Worm (Caenorhabditis elegans) whole organism, L1 larva: ENCODE data around the gene rps-13.

ENCODE experiments used
- C04F5.9 ChIP-seq: sonication (generic microtip); optimal IDR thresholded peaks from 2 replicates; lab custom pipeline; 2016; ENCODE audit warnings: missing genetic modification characterization, missing compliant biosample characterization
- C16A3.4 ChIP-seq: fragments of 150-350 bp; optimal IDR thresholded peaks from 2 replicates; lab custom pipeline; 2014; ENCODE audit warnings: missing biosample characterization, missing genetic modification characterization
- C34B4.2 ChIP-seq: sonication (generic microtip); optimal IDR thresholded peaks from 2 replicates; lab custom pipeline; 2017; ENCODE audit warnings: mild to moderate bottlenecking, missing genetic modification characterization, missing compliant biosample characterization
- Y116A8C.19 ChIP-seq: sonication (generic microtip); optimal IDR thresholded peaks from 2 replicates; lab custom pipeline; 2016; ENCODE audit warnings: missing compliant biosample characterization, missing genetic modification characterization, borderline replicate concordance
- aha-1 ChIP-seq: fragments of 150-350 bp; optimal IDR thresholded peaks from 2 replicates; lab custom pipeline; 2014; ENCODE audit warnings: missing biosample characterization, missing genetic modification characterization
- aly-2 ChIP-seq: fragments of 150-350 bp; optimal IDR thresholded peaks from 2 replicates; lab custom pipeline; 2014; ENCODE audit warnings: missing biosample characterization, missing genetic modification characterization
- ama-1 ChIP-seq: fragments of 150-350 bp; optimal IDR thresholded peaks from 2 replicates; lab custom pipeline; 2014
- blmp-1 ChIP-seq: fragments of 150-350 bp; optimal IDR thresholded peaks from 2 replicates; lab custom pipeline; 2014; ENCODE audit warnings: missing biosample characterization, missing genetic modification characterization
- ceh-63 ChIP-seq: fragments of 200-800 bp; sonication (Bioruptor generic); optimal IDR thresholded peaks from 2 replicates; lab custom pipeline; 2018; ENCODE audit warnings: mild to moderate bottlenecking, missing genetic modification characterization, missing compliant biosample characterization
- dpl-1 ChIP-seq, 3 experiments: fragments of 150-350 bp in 2 of 3; sonication (generic microtip) in 1 of 3; optimal IDR thresholded peaks; 2 replicates each; lab custom pipeline; 2014 to 2017; ENCODE audit warnings: missing biosample characterization in 3 of 3, missing genetic modification characterization in 3 of 3, missing genetic modification reagents in 3 of 3
- egl-27 ChIP-seq, 2 experiments: fragments of 150-350 bp in 1 of 2; sonication (generic microtip); optimal IDR thresholded peaks; 3 replicates each; lab custom pipeline; 2017 to 2018; ENCODE audit warnings: missing biosample characterization in 2 of 2, missing genetic modification characterization in 2 of 2, missing genetic modification reagents in 2 of 2
- elt-2 ChIP-seq: sonication (generic microtip); optimal IDR thresholded peaks from 2 replicates; lab custom pipeline; 2016; ENCODE audit warnings: missing genetic modification characterization, mild to moderate bottlenecking, inconsistent platforms, missing compliant biosample characterization, missing genetic modification reagents
- elt-3 ChIP-seq, 6 experiments: fragments of 150-350 bp in 1 of 6; sonication (generic microtip); optimal IDR thresholded peaks; 2 replicates each; lab custom pipeline; 2017 to 2018; ENCODE audit warnings: missing biosample characterization in 6 of 6, missing genetic modification characterization in 6 of 6, inconsistent platforms in 1 of 6
- grh-1 ChIP-seq: fragments of 200-800 bp; sonication (Bioruptor generic); IDR thresholded peaks from 2 replicates; pipeline ENCODE4 v1.3.6; 2022; ENCODE audit warnings: missing genetic modification reagents, missing genetic modification characterization, missing compliant biosample characterization
- hpl-2 ChIP-seq: fragments of 150-350 bp; optimal IDR thresholded peaks from 2 replicates; lab custom pipeline; 2014; ENCODE audit warnings: missing biosample characterization, missing genetic modification reagents, missing genetic modification characterization
- jun-1 ChIP-seq: fragments of 150-350 bp; optimal IDR thresholded peaks from 2 replicates; lab custom pipeline; 2014; ENCODE audit warnings: missing biosample characterization, missing genetic modification reagents, missing genetic modification characterization
- lin-35 ChIP-seq, 2 experiments: fragments of 150-350 bp; optimal IDR thresholded peaks; 2 replicates each; lab custom pipeline; 2014; ENCODE audit warnings: missing biosample characterization in 2 of 2, missing genetic modification characterization in 2 of 2, missing genetic modification reagents in 2 of 2
- lin-39 ChIP-seq: fragments of 150-350 bp; optimal IDR thresholded peaks from 2 replicates; lab custom pipeline; 2014; ENCODE audit warnings: missing biosample characterization, missing genetic modification reagents, missing genetic modification characterization
- lsy-2 ChIP-seq, 2 experiments: fragments of 150-350 bp; optimal IDR thresholded peaks; 2 replicates each; lab custom pipeline; 2014; ENCODE audit warnings: missing biosample characterization in 2 of 2, missing genetic modification characterization in 2 of 2
- mab-9 ChIP-seq: fragments of 200-800 bp; sonication (Bioruptor generic); IDR thresholded peaks from 2 replicates; pipeline ENCODE4 v1.3.6; 2022; ENCODE audit warnings: missing genetic modification reagents, missing genetic modification characterization, missing compliant biosample characterization
- mdl-1 ChIP-seq, 2 experiments: fragments of 150-350 bp; optimal IDR thresholded peaks; 2 replicates each; lab custom pipeline; 2014 to 2017; ENCODE audit warnings: missing biosample characterization in 2 of 2, missing genetic modification characterization in 2 of 2, inconsistent platforms in 1 of 2
- mep-1 ChIP-seq: fragments of 150-350 bp; optimal IDR thresholded peaks from 2 replicates; lab custom pipeline; 2014; ENCODE audit warnings: missing biosample characterization, missing genetic modification characterization
- nhr-11 ChIP-seq: fragments of 150-350 bp; optimal IDR thresholded peaks from 2 replicates; lab custom pipeline; 2014; ENCODE audit warnings: missing biosample characterization, missing genetic modification characterization
- nhr-12 ChIP-seq: sonication (generic microtip); optimal IDR thresholded peaks from 2 replicates; lab custom pipeline; 2017; ENCODE audit warnings: missing biosample characterization, missing genetic modification characterization
- nhr-71 ChIP-seq: sonication (generic microtip); optimal IDR thresholded peaks from 2 replicates; lab custom pipeline; 2016; ENCODE audit warnings: mild to moderate bottlenecking, missing genetic modification characterization, moderate library complexity, missing compliant biosample characterization
- nhr-77 ChIP-seq: fragments of 150-350 bp; optimal IDR thresholded peaks from 2 replicates; lab custom pipeline; 2014; ENCODE audit warnings: missing biosample characterization, missing genetic modification characterization
- nhr-85 ChIP-seq: sonication (generic microtip); peaks from one replicate; lab custom pipeline; 2016; ENCODE audit warnings: missing genetic modification characterization, inconsistent platforms, missing compliant biosample characterization
- nhr-90 ChIP-seq: sonication (generic microtip); optimal IDR thresholded peaks from 2 replicates; lab custom pipeline; 2016; ENCODE audit warnings: mild to moderate bottlenecking, missing genetic modification characterization, missing compliant biosample characterization; ENCODE audit not compliant: poor library complexity
- pag-3 ChIP-seq: sonication (generic microtip); optimal IDR thresholded peaks from 2 replicates; lab custom pipeline; 2017; ENCODE audit warnings: missing genetic modification characterization, mild to moderate bottlenecking, missing compliant biosample characterization, antibody characterized with exemption, borderline replicate concordance; ENCODE audit not compliant: insufficient read depth
- rnt-1 ChIP-seq: sonication (generic microtip); optimal IDR thresholded peaks from 2 replicates; lab custom pipeline; 2016; ENCODE audit warnings: mild to moderate bottlenecking, missing genetic modification characterization, moderate library complexity, missing compliant biosample characterization
- skn-1 ChIP-seq: fragments of 150-350 bp; optimal IDR thresholded peaks from 2 replicates; lab custom pipeline; 2014; ENCODE audit warnings: missing biosample characterization, missing genetic modification characterization
- snpc-4 ChIP-seq: fragments of 150-350 bp; optimal IDR thresholded peaks from 2 replicates; lab custom pipeline; 2014; ENCODE audit warnings: missing biosample characterization, missing genetic modification characterization
- snu-23 ChIP-seq: sonication (generic microtip); optimal IDR thresholded peaks from 2 replicates; lab custom pipeline; 2016; ENCODE audit warnings: missing genetic modification characterization, missing compliant biosample characterization
- tlp-1 ChIP-seq: fragments of 150-350 bp; optimal IDR thresholded peaks from 2 replicates; lab custom pipeline; 2014; ENCODE audit warnings: missing biosample characterization, missing genetic modification characterization
- unc-130 ChIP-seq: fragments of 150-350 bp; optimal IDR thresholded peaks from 2 replicates; lab custom pipeline; 2017; ENCODE audit warnings: missing biosample characterization, missing genetic modification characterization, inconsistent platforms
- unc-30 ChIP-seq: sonication (generic microtip); optimal IDR thresholded peaks from 2 replicates; lab custom pipeline; 2017; ENCODE audit warnings: missing biosample characterization, missing genetic modification characterization
- unc-98 ChIP-seq: fragments of 200-800 bp; sonication (Bioruptor generic); IDR thresholded peaks from 2 replicates; pipeline ENCODE4 v1.3.6; 2022; ENCODE audit warnings: missing genetic modification characterization, missing compliant biosample characterization
- vab-15 ChIP-seq: sonication (generic microtip); optimal IDR thresholded peaks from 2 replicates; lab custom pipeline; 2017; ENCODE audit warnings: missing genotype, mild to moderate bottlenecking, missing genetic modification characterization, missing compliant biosample characterization
- xbp-1 ChIP-seq: sonication (generic microtip); optimal IDR thresholded peaks from 2 replicates; lab custom pipeline; 2016; ENCODE audit warnings: missing genetic modification characterization, missing compliant biosample characterization
- ztf-11 ChIP-seq, 2 experiments: sonication (generic microtip); optimal IDR thresholded peaks; 2 replicates each; lab custom pipeline; 2016 to 2017; ENCODE audit warnings: missing genetic modification characterization in 2 of 2, missing biosample characterization in 1 of 2, missing compliant biosample characterization in 1 of 2

The rps-13 gene

DNA sequence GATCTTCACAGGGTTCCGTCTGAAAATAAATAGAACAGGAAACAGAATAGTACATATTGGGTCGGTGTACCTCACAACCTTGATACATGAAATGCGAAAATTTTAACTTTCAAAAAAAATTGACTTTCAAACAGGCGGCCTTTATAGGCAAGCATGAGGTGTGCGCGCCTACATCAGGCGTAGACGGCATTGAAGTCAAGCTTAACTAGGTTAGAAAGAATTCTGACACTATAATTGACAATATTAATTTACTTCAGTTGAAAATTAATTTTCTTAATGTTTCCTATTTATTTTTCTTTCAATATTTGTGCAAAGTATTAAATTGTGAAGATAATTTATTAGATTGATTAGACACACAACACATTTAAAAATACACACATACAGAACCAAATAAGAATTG lies 37.1 kb upstream of the rps-13 start, which contains the start of gene C05D11.5:
C05D11.5 (minus strand) TSS at position 101 of the 400 bp plus-strand sequence.
- TF ChIP-seq aly-2, result no peak
- TF ChIP-seq grh-1, result no peak
- TF ChIP-seq, all 84 proteins: peak for 0

ce11 chrIII:6411430-6411829 lies 36.6 kb upstream of the rps-13 start:
- TF ChIP-seq mab-9 (GFP tag; lab: Robert Waterston, UW) (no peak), ama-1 (lab: Kevin White, UChicago) (no peak), pag-3 (tag; lab: Kevin White, UChicago) (no peak), lin-39 (tag; lab: Kevin White, UChicago) (no peak), nhr-77 (tag; lab: Kevin White, UChicago) (no peak), Y116A8C.19 (tag; lab: Kevin White, UChicago) (no peak), C04F5.9 (tag; lab: Kevin White, UChicago) (no peak), nhr-85 (peak; percentile 61), jun-1 (tag; lab: Kevin White, UChicago) (no peak), ceh-63 (GFP tag; lab: Kevin White, UChicago) (no peak), xbp-1 (tag; lab: Kevin White, UChicago) (no peak), skn-1 (tag; lab: Kevin White, UChicago) (no peak), snu-23 (peak; percentile 11), tlp-1 (tag; lab: Kevin White, UChicago) (no peak), C16A3.4 (tag; lab: Kevin White, UChicago) (peak; percentile 13), nhr-12 (no peak), nhr-71 (peak; percentile 35), unc-30 (no peak), lin-35 (GFP tag; optimal IDR thresholded peaks at IDR 0.05; lab: Kevin White, UChicago) (peak in 1 of 2 experiments; percentile 29), vab-15 (tag; lab: Kevin White, UChicago) (no peak), ztf-11 (tag; optimal IDR thresholded peaks at IDR 0.05; lab: Kevin White, UChicago) (no peak), nhr-11 (tag; lab: Kevin White, UChicago) (no peak), unc-98 (GFP tag; lab: Robert Waterston, UW) (no peak), rnt-1 (tag; lab: Kevin White, UChicago) (no peak), elt-3 (tag; optimal IDR thresholded peaks at IDR 0.05; lab: Kevin White, UChicago) (peak in 1 of 6 experiments; percentile 32), lsy-2 (tag; optimal IDR thresholded peaks at IDR 0.05; lab: Kevin White, UChicago) (peak in 1 of 2 experiments; percentile 51), blmp-1 (tag; lab: Kevin White, UChicago) (peak; percentile 33), mdl-1 (tag; optimal IDR thresholded peaks at IDR 0.05; lab: Kevin White, UChicago) (no peak), hpl-2 (GFP tag; lab: Kevin White, UChicago) (no peak), unc-130 (tag; lab: Kevin White, UChicago) (no peak), nhr-90 (tag; lab: Kevin White, UChicago) (no peak), elt-2 (tag; lab: Kevin White, UChicago) (peak; percentile 25)

DNA sequence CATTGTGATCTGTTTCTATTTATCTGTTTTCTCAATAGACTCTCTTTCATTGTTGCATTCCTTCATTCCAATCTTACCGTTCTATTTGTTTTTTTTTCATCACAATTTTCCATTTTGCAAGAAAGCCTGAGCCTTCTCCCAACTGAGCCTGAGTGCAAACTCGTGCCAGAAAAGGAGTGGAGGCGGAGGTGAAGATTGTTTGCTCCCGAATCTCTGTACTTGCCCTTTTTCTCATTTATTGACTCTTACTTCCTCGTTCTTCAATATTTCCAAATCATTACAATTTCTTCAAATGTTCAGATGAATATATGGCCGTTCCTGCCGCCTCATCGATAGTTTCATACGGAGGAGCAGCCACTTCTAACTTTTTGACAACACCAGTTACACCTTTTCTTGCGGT lies 32.0 kb upstream of the rps-13 start, which contains the start of gene let-756:
let-756 (plus strand) TSS at position 301 of the 400 bp plus-strand sequence.
- TF ChIP-seq mep-1 (tag; lab: Kevin White, UChicago) (no peak), snpc-4 (tag; lab: Kevin White, UChicago) (no peak), elt-3 (tag; optimal IDR thresholded peaks at IDR 0.05; lab: Kevin White, UChicago) (no peak), dpl-1 (GFP tag; optimal IDR thresholded peaks at IDR 0.05; lab: Kevin White, UChicago) (no peak), egl-27 (tag; optimal IDR thresholded peaks at IDR 0.05; lab: Kevin White, UChicago) (no peak), tlp-1 (tag; lab: Kevin White, UChicago) (no peak), aha-1 (tag; lab: Kevin White, UChicago) (no peak), C34B4.2 (tag; lab: Kevin White, UChicago) (no peak)
